Fruit fly (Drosophila melanogaster) whole organism, prepupa: ENCODE measurements around the gene CG9577.
"Not testable (repeated sequence)": the region's sequence is repeated elsewhere in the genome, so short reads cannot be mapped to it uniquely, and the experiment has no call there.

Experiments used
- CG11294 ChIP-seq: fragments of 200-800 bp; sonication (Bioruptor generic); IDR thresholded peaks from 2 replicates; pipeline ENCODE4 v1.3.6; 2022; ENCODE audit warnings: missing biosample characterization, missing genetic modification characterization
- Met ChIP-seq: fragments of 200-800 bp; sonication (Bioruptor generic); optimal IDR thresholded peaks from 3 replicates; lab custom pipeline; 2016; ENCODE audit warnings: missing biosample characterization, missing genetic modification characterization
- net ChIP-seq: fragments of 200-800 bp; sonication (Bioruptor generic); optimal IDR thresholded peaks from 3 replicates; lab custom pipeline; 2016; ENCODE audit warnings: missing biosample characterization, missing genetic modification characterization

DNA sequence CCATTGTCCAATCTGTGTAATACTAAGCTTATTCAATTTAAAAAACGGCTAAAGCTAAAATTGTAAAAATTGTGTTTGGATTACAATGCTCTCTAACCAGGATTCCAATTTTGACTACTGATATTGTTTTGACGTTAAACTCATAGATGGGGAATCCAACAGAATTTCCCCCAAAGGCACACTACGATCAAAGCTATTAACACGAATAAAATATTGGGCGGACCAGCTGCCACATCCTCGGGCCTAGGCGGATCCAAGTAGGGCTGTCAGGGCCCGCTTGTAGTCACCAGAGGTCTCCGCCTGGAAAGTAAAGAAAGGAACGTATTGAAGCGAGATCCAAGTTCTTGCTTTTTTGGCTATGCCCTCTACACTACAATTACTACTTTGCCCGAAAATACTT, 19.9 kb downstream of the CG9577 start, which contains the start of gene Sdic2:
- not testable (repeated sequence) for TF ChIP-seq CG11294 (GFP tag; lab: Robert Waterston, UW); net (GFP tag; lab: Kevin White, UChicago); Met
